Worm (Caenorhabditis elegans): ENCODE data around the gene rde-11.

DNA sequence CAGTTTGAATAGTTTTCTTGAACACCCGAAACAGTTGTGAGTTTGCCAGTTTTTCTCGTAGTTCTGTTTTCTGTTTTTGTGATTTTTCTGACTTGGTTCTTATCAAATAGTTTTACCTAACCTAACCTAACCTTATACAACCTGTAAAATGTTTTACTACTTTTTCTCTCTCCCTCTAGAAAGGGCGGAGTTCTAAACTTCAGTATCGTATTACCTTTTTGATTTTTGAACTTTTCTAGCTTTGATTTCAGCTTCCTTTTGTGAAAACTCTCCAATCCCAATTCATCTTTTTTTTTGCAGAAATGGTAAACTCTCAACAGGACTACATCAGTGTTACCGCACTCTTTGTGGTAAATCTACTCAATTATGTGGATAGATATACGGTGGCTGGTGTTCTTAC lies 18.3 kb upstream of the rde-11 start, which contains the start of gene spin-2:
- no peak for TF ChIP-seq pha-4 (tag; optimal IDR thresholded peaks at IDR 0.05)
- TF ChIP-seq ceh-24 (tag; optimal IDR thresholded peaks at IDR 0.05) = no peak
- TF ChIP-seq ama-1 (optimal IDR thresholded peaks at IDR 0.05) = no peak
- no peak for TF ChIP-seq ets-4 (tag; optimal IDR thresholded peaks at IDR 0.05)
- no peak for TF ChIP-seq sox-4 (tag; optimal IDR thresholded peaks at IDR 0.05)
- no peak for TF ChIP-seq tbx-2 (tag; optimal IDR thresholded peaks at IDR 0.05)

All from whole organism, late embryonic.